Fruit fly (Drosophila melanogaster): ENCODE measurements around the gene CG2225.
A peak's percentile ranks its signal among the peaks of the same experiment; 100 is the strongest.

CG2225 gene

DNA sequence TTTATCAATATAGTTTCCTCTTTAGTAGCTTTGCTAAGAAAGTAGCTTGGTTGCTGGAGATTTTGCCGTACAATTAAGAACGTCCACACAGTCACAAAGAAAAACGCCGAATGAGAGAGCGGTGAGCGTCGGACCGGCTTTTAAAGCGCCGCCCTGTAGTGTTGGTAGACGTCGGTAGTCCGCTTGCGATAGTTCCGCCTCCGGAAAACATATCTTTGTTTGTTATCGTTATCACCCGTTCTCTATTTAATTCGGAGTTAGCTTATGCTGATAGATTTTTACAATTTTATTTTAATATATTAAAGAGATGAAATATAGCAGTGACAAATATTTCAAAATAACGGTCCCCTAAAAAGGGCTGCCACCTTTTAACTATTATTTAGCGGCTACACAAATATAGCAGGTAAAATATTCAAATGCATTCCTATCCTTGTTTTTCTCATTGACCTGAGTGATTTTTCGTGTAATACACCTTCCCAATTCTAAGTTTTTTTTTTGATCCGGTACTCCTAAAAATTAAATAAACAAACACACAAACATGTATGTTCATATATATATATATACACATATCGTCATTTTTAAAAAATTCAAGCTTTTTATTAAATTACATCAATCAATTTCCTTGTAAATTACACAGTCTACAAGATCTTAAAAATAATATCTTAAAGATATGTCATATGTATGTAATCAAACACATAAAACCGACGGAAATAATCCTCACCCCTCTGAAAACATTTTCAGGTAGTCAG is 47.3 kb downstream of the CG2225 start, which contains the start of gene Df31 (continued):
- TF ChIP-seq CG13894 (tag; optimal IDR thresholded peaks at IDR 0.05): peak; percentile 71
- peak; percentile 93 for TF ChIP-seq CG13287 (GFP tag; IDR thresholded peaks at IDR 0.05; ENCODE audit: partially characterized antibody)
- peak; percentile 38 to 53 for TF ChIP-seq Trl (optimal IDR thresholded peaks at IDR 0.05)
- peak; percentile 81 for TF ChIP-seq Trl (GFP tag; optimal IDR thresholded peaks at IDR 0.05)
- TF ChIP-seq CG9876 (GFP tag; optimal IDR thresholded peaks at IDR 0.05): peak; percentile 48
- no peak for TF ChIP-seq CG11247 (GFP tag; IDR thresholded peaks at IDR 0.05)
- TF ChIP-seq CG8388 (GFP tag; optimal IDR thresholded peaks at IDR 0.05): peak; percentile 18
- TF ChIP-seq jumu (GFP tag; optimal IDR thresholded peaks at IDR 0.05): peak; percentile 9
- TF ChIP-seq Opbp (GFP tag; IDR thresholded peaks at IDR 0.05; ENCODE audit: partially characterized antibody): peak; percentile 95; the same call in 2 of the 3 replicates
- no peak for TF ChIP-seq sc (optimal IDR thresholded peaks at IDR 0.05)
- peak; percentile 3 for TF ChIP-seq sc (GFP tag; optimal IDR thresholded peaks at IDR 0.05)
- TF ChIP-seq Med (GFP tag): peak; percentile 95
- TF ChIP-seq CG4404 (GFP tag; IDR thresholded peaks at IDR 0.05): no peak
- peak; percentile 44 for TF ChIP-seq MESR4 (GFP tag; optimal IDR thresholded peaks at IDR 0.05)
- TF ChIP-seq usp (GFP tag; optimal IDR thresholded peaks at IDR 0.05): no peak
- no peak for TF ChIP-seq wor (GFP tag; IDR thresholded peaks at IDR 0.05)
- TF ChIP-seq crc (GFP tag; optimal IDR thresholded peaks at IDR 0.05): peak; percentile 30
- peak; percentile 50 for TF ChIP-seq HmgD (GFP tag; optimal IDR thresholded peaks at IDR 0.05)
- no peak for TF ChIP-seq NK7.1 (GFP tag; optimal IDR thresholded peaks at IDR 0.05)
- TF ChIP-seq nau (GFP tag; optimal IDR thresholded peaks at IDR 0.05): no peak
- TF ChIP-seq nom (GFP tag; optimal IDR thresholded peaks at IDR 0.05): peak; percentile 68
- peak; percentile 60; the same call in 1 of the 2 replicates for TF ChIP-seq CG14014 (GFP tag; IDR thresholded peaks at IDR 0.05)
- TF ChIP-seq CG7786 (GFP tag; optimal IDR thresholded peaks at IDR 0.05): peak; percentile 37
- TF ChIP-seq CG6175 (GFP tag; IDR thresholded peaks at IDR 0.05): no peak
- peak; percentile 14 for TF ChIP-seq tx (GFP tag; optimal IDR thresholded peaks at IDR 0.05)
- TF ChIP-seq inv (GFP tag; IDR thresholded peaks at IDR 0.05; ENCODE audit: partially characterized antibody): peak; percentile 85
- peak; percentile 94 for TF ChIP-seq amos (GFP tag; IDR thresholded peaks at IDR 0.05; ENCODE audit: partially characterized antibody)
- no peak for TF ChIP-seq CG6854 (GFP tag; optimal IDR thresholded peaks at IDR 0.05)
- TF ChIP-seq CG10462 (GFP tag; optimal IDR thresholded peaks at IDR 0.05): no peak
- TF ChIP-seq gsb (GFP tag; IDR thresholded peaks at IDR 0.05): no peak
- TF ChIP-seq toy (GFP tag; IDR thresholded peaks at IDR 0.05): no peak
- TF ChIP-seq Neu2 (GFP tag; optimal IDR thresholded peaks at IDR 0.05; ENCODE audit: borderline replicate concordance): no peak
- no peak for TF ChIP-seq yki (optimal IDR thresholded peaks at IDR 0.05)
- TF ChIP-seq slbo (GFP tag; IDR thresholded peaks at IDR 0.05): peak; percentile 83; the same call in 1 of the 2 replicates
- no peak for TF ChIP-seq lov (optimal IDR thresholded peaks at IDR 0.05)
- TF ChIP-seq lov (GFP tag; IDR thresholded peaks at IDR 0.05): 0 out of 3 replicates have a peak, but pooled peaks have one; percentile 55
- TF ChIP-seq grau (tag; optimal IDR thresholded peaks at IDR 0.05): peak; percentile 53
- no peak for TF ChIP-seq Optix (GFP tag; IDR thresholded peaks at IDR 0.05)
- TF ChIP-seq Sry-β (GFP tag; optimal IDR thresholded peaks at IDR 0.05): no peak
- TF ChIP-seq pb (GFP tag; optimal IDR thresholded peaks at IDR 0.05): no peak
- TF ChIP-seq hb (GFP tag; IDR thresholded peaks at IDR 0.05; ENCODE audit: partially characterized antibody): no peak; the same call in 2 of the 3 replicates
- no peak for TF ChIP-seq gce (GFP tag; IDR thresholded peaks at IDR 0.05)
- peak; percentile 24 for TF ChIP-seq CG7271 (tag; optimal IDR thresholded peaks at IDR 0.05)
- no peak for TF ChIP-seq CG11560 (tag; IDR thresholded peaks at IDR 0.05)
- TF ChIP-seq aop (GFP tag; IDR thresholded peaks at IDR 0.05): no peak
- TF ChIP-seq dmrt11E (tag; optimal IDR thresholded peaks at IDR 0.05): peak; percentile 35
- peak; percentile 48 for TF ChIP-seq PHDP (tag; optimal IDR thresholded peaks at IDR 0.05)
- no peak for TF ChIP-seq CG8359 (GFP tag; optimal IDR thresholded peaks at IDR 0.05; ENCODE audit: borderline replicate concordance)
- TF ChIP-seq TFAM (GFP tag; optimal IDR thresholded peaks at IDR 0.05): no peak
- TF ChIP-seq Hsf (GFP tag; optimal IDR thresholded peaks at IDR 0.05): peak; percentile 49
- TF ChIP-seq sr (GFP tag; IDR thresholded peaks at IDR 0.05): no peak; the same call in 2 of the 3 replicates

Data from whole organism, embryonic.